Worm (Caenorhabditis elegans) whole organism, L4/young adult: ENCODE measurements around the gene gln-2.

Source experiments
- W03F9.2 ChIP-seq: fragments of 150-350 bp; optimal IDR thresholded peaks from 2 replicates; lab custom pipeline; 2014; ENCODE audit warnings: missing biosample characterization, missing genetic modification characterization
- dao-5 ChIP-seq: sonication (generic microtip); optimal IDR thresholded peaks from 2 replicates; lab custom pipeline; 2016; ENCODE audit warnings: missing genotype, missing genetic modification characterization, moderate library complexity, missing compliant biosample characterization
- him-1 ChIP-seq: sonication (generic microtip); optimal IDR thresholded peaks from 2 replicates; lab custom pipeline; 2016; ENCODE audit warnings: missing genotype, missing genetic modification reagents, missing genetic modification characterization, missing compliant biosample characterization

The gln-2 gene

DNA sequence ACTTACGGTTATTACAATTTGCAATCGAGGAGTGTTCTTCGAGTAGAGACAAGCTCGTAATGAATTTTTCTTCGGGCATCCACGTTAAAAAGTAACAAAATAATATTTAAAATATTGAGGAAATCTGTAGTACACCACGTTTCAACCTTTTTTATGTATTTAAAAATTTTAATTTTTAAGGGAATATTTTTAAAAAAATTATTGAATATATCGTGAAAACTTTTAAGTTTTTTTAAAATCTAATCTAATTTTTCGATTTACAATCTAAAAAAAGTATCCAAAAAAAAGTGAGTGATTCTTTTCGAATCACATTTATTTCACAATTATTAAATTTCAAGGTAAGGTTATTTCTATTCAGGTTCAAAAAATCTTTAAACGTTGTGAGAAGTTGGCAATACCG lies at the start of gene gln-2:
TSS of gene gln-2 (minus strand) at position 101 of the 400 bp plus-strand sequence.
- TF ChIP-seq him-1 (tag; lab: Kevin White, UChicago) (no peak), W03F9.2 (tag; lab: Kevin White, UChicago) (no peak), dao-5 (tag; lab: Kevin White, UChicago) (no peak)

- TF ChIP-seq dao-5 (tag; lab: Kevin White, UChicago): no peak
- no peak for TF ChIP-seq him-1 (tag; lab: Kevin White, UChicago)
- TF ChIP-seq W03F9.2 (tag; lab: Kevin White, UChicago): no peak
These were observed 48.9 kb upstream of the gln-2 start, which contains the start of gene C05B5.4 for ce11 chrIII:9993535-9993934. Gene C05B5.4 (plus strand): TSS chrIII:9993885.

DNA sequence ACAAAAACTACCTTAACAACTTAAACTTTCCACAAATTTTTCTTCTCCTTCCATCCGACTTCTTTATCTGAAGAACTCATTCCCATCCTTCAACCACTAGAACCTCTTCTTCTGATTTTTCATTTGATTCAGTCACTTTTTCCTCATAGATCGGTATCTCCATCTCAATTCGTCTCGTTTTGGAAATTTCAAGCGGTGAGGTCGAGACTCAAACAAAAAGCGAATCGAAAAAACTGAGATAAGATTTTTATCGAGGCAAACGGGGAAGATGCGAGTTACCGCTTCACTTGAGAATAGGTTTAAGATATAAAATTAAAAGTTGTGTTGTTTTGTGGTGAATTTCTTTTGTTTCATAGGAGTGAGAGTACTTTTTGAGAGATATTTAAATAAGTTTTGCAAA lies 46.7 kb upstream of the gln-2 start:
- TF ChIP-seq dao-5 (tag; lab: Kevin White, UChicago) (no peak), W03F9.2 (tag; lab: Kevin White, UChicago) (no peak), him-1 (tag; lab: Kevin White, UChicago) (no peak)

DNA sequence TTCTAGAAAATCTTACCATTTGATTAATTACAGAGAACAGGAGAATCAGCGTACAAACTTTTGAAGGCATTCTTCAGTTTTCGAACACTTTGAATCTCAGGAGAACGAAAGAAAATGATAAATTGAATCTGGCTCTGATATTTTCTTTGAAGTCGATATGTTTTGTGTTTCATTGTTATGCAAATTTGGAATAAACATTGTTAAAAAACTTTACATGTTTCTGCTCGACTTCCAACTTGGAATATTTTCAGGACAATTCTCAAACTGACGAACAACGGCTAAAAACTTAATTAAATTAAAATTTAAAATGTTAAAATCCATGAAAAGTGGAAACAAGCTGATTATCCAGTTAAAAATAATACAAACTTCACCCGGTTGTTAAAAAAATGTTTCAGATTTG lies 43.7 kb upstream of the gln-2 start, which contains the start of gene C05B5.1:
TSS of gene C05B5.1 (minus strand) at position 101 of the 400 bp plus-strand sequence.
- TF ChIP-seq dao-5 (tag; lab: Kevin White, UChicago) (no peak), him-1 (tag; lab: Kevin White, UChicago) (no peak), W03F9.2 (tag; lab: Kevin White, UChicago) (no peak)

- TF ChIP-seq dao-5 (tag; lab: Kevin White, UChicago): no peak
- no peak for TF ChIP-seq W03F9.2 (tag; lab: Kevin White, UChicago)
- TF ChIP-seq him-1 (tag; lab: Kevin White, UChicago): no peak
These were observed 42.3 kb upstream of the gln-2 start, which contains the start of gene C05B5.12 for ce11 chrIII:9986827-9987429. Gene C05B5.12 (plus strand): TSS chrIII:9987379.

DNA sequence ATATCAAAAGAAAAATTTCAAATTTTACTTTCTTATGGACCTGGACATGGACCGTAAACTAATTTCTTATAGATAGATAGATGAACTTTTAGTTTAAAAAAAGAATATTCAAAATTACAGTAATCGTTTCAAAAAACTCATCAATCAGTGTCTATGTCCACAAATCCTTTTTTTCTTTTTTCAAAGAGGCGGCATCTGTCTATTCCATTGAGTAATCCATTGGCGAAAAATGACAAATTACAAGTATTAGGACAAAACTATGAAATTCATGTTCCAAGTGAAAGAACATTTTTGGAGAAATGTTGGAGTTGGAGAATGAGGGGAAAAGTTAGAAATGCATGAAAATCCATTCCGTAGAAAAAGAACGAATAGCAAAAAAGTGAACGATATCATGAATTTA lies 40.9 kb upstream of the gln-2 start:
- no peak for TF ChIP-seq him-1 (tag; lab: Kevin White, UChicago)
- no peak for TF ChIP-seq dao-5 (tag; lab: Kevin White, UChicago)
- TF ChIP-seq W03F9.2 (tag; lab: Kevin White, UChicago): no peak

ce11 chrIII:9984604-9985003 lies 40.0 kb upstream of the gln-2 start:
- no peak for TF ChIP-seq dao-5 (tag; lab: Kevin White, UChicago)
- no peak for TF ChIP-seq W03F9.2 (tag; lab: Kevin White, UChicago)

ce11 chrIII:9982119-9982642 lies 37.6 kb upstream of the gln-2 start:
- TF ChIP-seq dao-5 (tag; lab: Kevin White, UChicago): no peak
- no peak for TF ChIP-seq W03F9.2 (tag; lab: Kevin White, UChicago)
- no peak for TF ChIP-seq him-1 (tag; lab: Kevin White, UChicago)

ce11 chrIII:9973765-9974164 lies 29.1 kb upstream of the gln-2 start, which contains the start of gene R10E12.2:
Gene R10E12.2 (minus strand): TSS chrIII:9973865.
- no peak for TF ChIP-seq dao-5 (tag; lab: Kevin White, UChicago)
- TF ChIP-seq W03F9.2 (tag; lab: Kevin White, UChicago): no peak
- no peak for TF ChIP-seq him-1 (tag; lab: Kevin White, UChicago)

ce11 chrIII:9972192-9972811 lies 27.7 kb upstream of the gln-2 start:
- TF ChIP-seq W03F9.2 (tag; lab: Kevin White, UChicago) (no peak), dao-5 (tag; lab: Kevin White, UChicago) (no peak), him-1 (tag; lab: Kevin White, UChicago) (no peak)

ce11 chrIII:9969371-9969770 lies 24.7 kb upstream of the gln-2 start:
- TF ChIP-seq dao-5 (tag; lab: Kevin White, UChicago) (no peak), W03F9.2 (tag; lab: Kevin White, UChicago) (no peak), him-1 (tag; lab: Kevin White, UChicago) (no peak)

DNA sequence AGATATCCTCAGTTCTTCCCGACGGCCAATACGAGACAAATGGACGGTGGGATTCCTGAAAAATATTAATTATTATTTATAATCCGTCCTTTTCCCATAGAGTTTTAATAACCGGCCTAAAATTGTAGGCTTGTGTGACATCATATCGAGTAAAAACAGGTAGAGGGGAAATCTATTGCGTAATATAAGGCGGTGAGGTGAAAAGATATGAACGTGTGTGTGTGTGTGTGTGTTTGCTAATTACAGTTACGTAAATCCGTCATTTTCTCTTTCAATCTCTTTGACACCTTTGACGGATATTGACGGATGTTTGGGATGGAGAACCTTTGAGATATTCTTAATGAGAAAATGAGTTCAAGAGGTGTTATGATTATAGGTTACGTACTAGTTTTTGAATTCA lies 20.8 kb upstream of the gln-2 start:
- TF ChIP-seq dao-5 (tag; lab: Kevin White, UChicago): no peak

- TF ChIP-seq him-1 (tag; lab: Kevin White, UChicago) (no peak), dao-5 (tag; lab: Kevin White, UChicago) (no peak), W03F9.2 (tag; lab: Kevin White, UChicago) (no peak)
These were observed 19.8 kb upstream of the gln-2 start for ce11 chrIII:9964416-9964815.

DNA sequence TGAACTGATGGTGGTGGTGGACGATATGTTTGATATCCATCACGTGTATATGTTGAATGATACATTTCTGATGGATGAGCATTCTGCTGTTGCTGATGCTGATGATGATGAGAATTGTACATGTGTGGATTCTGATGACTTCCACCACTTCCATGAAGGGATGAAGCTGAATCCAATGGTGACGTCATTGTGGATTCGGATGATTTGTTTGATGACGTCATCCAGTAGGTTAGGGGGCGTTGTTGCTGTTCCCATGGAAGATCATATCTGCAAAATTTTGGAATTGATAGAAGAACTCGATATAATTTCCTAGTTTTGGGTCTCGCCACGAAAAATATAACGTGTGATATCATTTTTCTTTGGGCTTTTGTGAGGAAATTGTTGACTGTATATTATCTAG lies 18.8 kb upstream of the gln-2 start:
- TF ChIP-seq dao-5 (tag; lab: Kevin White, UChicago) (no peak), W03F9.2 (tag; lab: Kevin White, UChicago) (no peak), him-1 (tag; lab: Kevin White, UChicago) (no peak)
